Worm (Caenorhabditis elegans) whole organism, young adult: ENCODE measurements around the gene C50H2.13.

Experiments used
- Y56A3A.18 ChIP-seq: fragments of 200-800 bp; sonication (Bioruptor generic); IDR thresholded peaks from 2 replicates; pipeline ENCODE4 v1.3.6; 2022; ENCODE audit warnings: missing genetic modification reagents, missing genetic modification characterization, missing compliant biosample characterization
- bed-2 ChIP-seq: fragments of 200-800 bp; sonication (Bioruptor generic); IDR thresholded peaks from 2 replicates; pipeline ENCODE4 v1.3.6; 2022; ENCODE audit warnings: missing genetic modification reagents, missing genetic modification characterization, missing compliant biosample characterization
- madf-6 ChIP-seq: fragments of 200-800 bp; sonication (Bioruptor generic); IDR thresholded peaks from 2 replicates; pipeline ENCODE4 v1.3.6; 2022; ENCODE audit warnings: missing genetic modification reagents, missing genetic modification characterization, missing compliant biosample characterization

- TF ChIP-seq bed-2 (GFP tag; lab: Robert Waterston, UW) (no peak), madf-6 (GFP tag; lab: Robert Waterston, UW) (no peak), Y56A3A.18 (GFP tag; lab: Robert Waterston, UW) (no peak)
These were observed 5.1 kb upstream of the C50H2.13 start, which contains the start of gene ceh-75 for ce11 chrV:9921288-9921687.
